Fruit fly (Drosophila melanogaster): ENCODE results near the gene CG7655.

CG7655 gene

DNA sequence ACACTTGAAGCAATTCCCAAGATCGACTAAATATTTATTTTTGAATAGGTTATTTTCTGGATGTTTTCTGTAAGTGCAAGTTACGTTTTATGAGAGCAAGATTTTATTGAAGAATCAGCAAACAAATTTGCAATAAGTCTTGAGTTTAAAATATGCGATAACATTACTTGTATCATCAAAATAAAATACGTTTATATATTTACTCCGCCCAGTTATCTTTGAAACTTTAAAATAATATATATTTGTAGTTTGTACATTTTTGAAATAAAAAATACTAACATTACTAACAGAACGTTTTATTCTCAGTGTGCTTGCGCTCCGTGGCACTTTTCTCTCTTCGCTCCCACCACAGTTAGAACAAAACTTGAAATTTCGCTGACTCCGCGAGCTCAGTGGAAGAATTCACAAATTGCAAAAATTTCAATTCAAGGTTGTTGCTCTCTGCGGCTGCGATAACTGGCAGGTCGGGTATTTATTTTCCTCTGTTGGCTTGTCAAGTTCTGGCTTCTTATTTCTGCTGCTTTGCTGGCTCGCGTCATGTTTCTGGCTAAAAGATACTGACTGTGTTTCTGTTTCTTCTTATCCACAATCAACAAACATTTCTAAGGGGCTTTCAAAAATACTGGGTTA is 3.0 kb upstream of the CG7655 start:
- no peak for TF ChIP-seq PHDP (tag; optimal IDR thresholded peaks at IDR 0.05)
- TF ChIP-seq CG8478 (optimal IDR thresholded peaks at IDR 0.05), result no peak
- no peak for TF ChIP-seq CG7987 (GFP tag; optimal IDR thresholded peaks at IDR 0.05)
- TF ChIP-seq Ets65A (GFP tag), result no peak
- no peak for TF ChIP-seq CG9609 (GFP tag; optimal IDR thresholded peaks at IDR 0.05)
- peak; percentile 20 for TF ChIP-seq unpg (GFP tag; optimal IDR thresholded peaks at IDR 0.05)
- no peak for TF ChIP-seq jumu (GFP tag; optimal IDR thresholded peaks at IDR 0.05)
- TF ChIP-seq CG10462 (GFP tag; optimal IDR thresholded peaks at IDR 0.05), result no peak
- TF ChIP-seq lilli (GFP tag; optimal IDR thresholded peaks at IDR 0.05), result peak; percentile 20
- TF ChIP-seq CG8359 (GFP tag; optimal IDR thresholded peaks at IDR 0.05; ENCODE audit: borderline replicate concordance), result no peak
- no peak for TF ChIP-seq Xrp1 (GFP tag; IDR thresholded peaks at IDR 0.05)
- TF ChIP-seq Gsc (GFP tag; IDR thresholded peaks at IDR 0.05), result no peak
- peak; percentile 18 for TF ChIP-seq ind (GFP tag; optimal IDR thresholded peaks at IDR 0.05)
- TF ChIP-seq CG3995 (GFP tag; optimal IDR thresholded peaks at IDR 0.05), result no peak
- no peak for TF ChIP-seq CG31365 (tag; optimal IDR thresholded peaks at IDR 0.05)
- peak; percentile 49 for TF ChIP-seq CG2712 (tag; optimal IDR thresholded peaks at IDR 0.05)
- no peak for TF ChIP-seq dmrt99B (tag; optimal IDR thresholded peaks at IDR 0.05)
- TF ChIP-seq CG7839 (tag; optimal IDR thresholded peaks at IDR 0.05), result peak; percentile 8
- TF ChIP-seq CG10543 (GFP tag; optimal IDR thresholded peaks at IDR 0.05), result no peak
- TF ChIP-seq fu2 (GFP tag; optimal IDR thresholded peaks at IDR 0.05), result no peak
- TF ChIP-seq CG12769 (tag; optimal IDR thresholded peaks at IDR 0.05), result no peak
- no peak for TF ChIP-seq bbx (GFP tag; IDR thresholded peaks at IDR 0.05; ENCODE audit: partially characterized antibody)
- peak in 1 of 3 experiments; percentile 2 for TF ChIP-seq lola (GFP tag; optimal IDR thresholded peaks at IDR 0.05)
- 0 out of 2 replicates have a peak, but pooled peaks have one; percentile 7 for TF ChIP-seq seq (GFP tag; IDR thresholded peaks at IDR 0.05)
- TF ChIP-seq dmrt11E (tag; optimal IDR thresholded peaks at IDR 0.05), result peak; percentile 3
- TF ChIP-seq Chrac-16 (GFP tag; optimal IDR thresholded peaks at IDR 0.05), result no peak
- peak; percentile 25 for TF ChIP-seq CG16815 (GFP tag; optimal IDR thresholded peaks at IDR 0.05)
- TF ChIP-seq sisA (GFP tag; IDR thresholded peaks at IDR 0.05), result no peak
- no peak for TF ChIP-seq Sin3A (optimal IDR thresholded peaks at IDR 0.05)
- peak; percentile 17 for TF ChIP-seq CG7556 (GFP tag; optimal IDR thresholded peaks at IDR 0.05)
- peak; percentile 37 for TF ChIP-seq CG2120 (GFP tag; optimal IDR thresholded peaks at IDR 0.05)
- TF ChIP-seq lbe (GFP tag; optimal IDR thresholded peaks at IDR 0.05), result peak; percentile 87
- peak; percentile 50 for TF ChIP-seq CG18599 (GFP tag; optimal IDR thresholded peaks at IDR 0.05)
- peak; percentile 84 for TF ChIP-seq corto (GFP tag; optimal IDR thresholded peaks at IDR 0.05)
- TF ChIP-seq tgo (GFP tag; IDR thresholded peaks at IDR 0.05), result no peak
- peak; percentile 37 for TF ChIP-seq CG3281 (GFP tag; optimal IDR thresholded peaks at IDR 0.05)
- no peak for TF ChIP-seq CG11560 (tag; IDR thresholded peaks at IDR 0.05)
- TF ChIP-seq Sry-β (GFP tag; optimal IDR thresholded peaks at IDR 0.05), result no peak
- no peak for TF ChIP-seq Antp (GFP tag; optimal IDR thresholded peaks at IDR 0.05)
- TF ChIP-seq tup (GFP tag; optimal IDR thresholded peaks at IDR 0.05), result no peak
- no peak for TF ChIP-seq CG6791 (GFP tag; IDR thresholded peaks at IDR 0.05; ENCODE audit: partially characterized antibody)
- no peak for TF ChIP-seq Lhr (GFP tag; optimal IDR thresholded peaks at IDR 0.05)
- no peak for TF ChIP-seq CG13287 (GFP tag; IDR thresholded peaks at IDR 0.05; ENCODE audit: partially characterized antibody)
- TF ChIP-seq schlank (tag; optimal IDR thresholded peaks at IDR 0.05), result no peak
- no peak for TF ChIP-seq stc (GFP tag; IDR thresholded peaks at IDR 0.05)
- TF ChIP-seq Dfd (GFP tag; optimal IDR thresholded peaks at IDR 0.05), result no peak
- no peak for TF ChIP-seq Hsf (GFP tag; optimal IDR thresholded peaks at IDR 0.05)
- TF ChIP-seq tx (GFP tag; optimal IDR thresholded peaks at IDR 0.05), result no peak
- no peak for TF ChIP-seq Ets97D (GFP tag; optimal IDR thresholded peaks at IDR 0.05)
- peak; percentile 23 for TF ChIP-seq zfh2 (GFP tag; optimal IDR thresholded peaks at IDR 0.05)
- TF ChIP-seq fd3F (GFP tag; optimal IDR thresholded peaks at IDR 0.05), result no peak
